Fruit fly (Drosophila melanogaster) whole organism, embryonic: ENCODE measurements around the gene CSN1b.

Source experiments
- Abd-B ChIP-seq: fragments of 200-800 bp; sonication (Bioruptor generic); optimal IDR thresholded peaks from 2 replicates; lab custom pipeline; 2018; ENCODE audit warnings: missing biosample characterization, mild to moderate bottlenecking, missing genetic modification characterization, moderate library complexity
- B-H2 ChIP-seq: fragments of 200-800 bp; sonication (Bioruptor generic); optimal IDR thresholded peaks from 2 replicates; lab custom pipeline; 2018; ENCODE audit warnings: missing biosample characterization, mild to moderate bottlenecking, missing genetic modification characterization
- CG10209 ChIP-seq: fragments of 200-800 bp; sonication (Bioruptor generic); optimal IDR thresholded peaks from 3 replicates; lab custom pipeline; 2017; ENCODE audit warnings: missing biosample characterization, mild to moderate bottlenecking, missing genetic modification characterization, missing genetic modification reagents
- CG10565 ChIP-seq: fragments of 200-800 bp; sonication (Bioruptor generic); optimal IDR thresholded peaks from 3 replicates; lab custom pipeline; 2016; ENCODE audit warnings: missing biosample characterization, mild to moderate bottlenecking, missing genetic modification characterization
- CG10979 ChIP-seq: fragments of 200-800 bp; sonication (Bioruptor generic); optimal IDR thresholded peaks from 2 replicates; lab custom pipeline; 2018; ENCODE audit warnings: missing biosample characterization, mild to moderate bottlenecking, missing genetic modification characterization, moderate library complexity
- CG15073 ChIP-seq: fragments of 200-800 bp; sonication (Bioruptor generic); optimal IDR thresholded peaks from 2 replicates; lab custom pipeline; 2016; ENCODE audit warnings: missing biosample characterization, missing genetic modification characterization
- CG15601 ChIP-seq: fragments of 200-800 bp; sonication (Bioruptor generic); optimal IDR thresholded peaks from 3 replicates; lab custom pipeline; 2019; ENCODE audit warnings: missing biosample characterization, mild to moderate bottlenecking, missing genetic modification characterization, moderate library complexity
- CG17912 ChIP-seq: fragments of 200-800 bp; sonication (Bioruptor generic); optimal IDR thresholded peaks from 2 replicates; lab custom pipeline; 2018; ENCODE audit warnings: missing biosample characterization, mild to moderate bottlenecking, missing genetic modification characterization
- CG1792 ChIP-seq: fragments of 200-800 bp; sonication (Bioruptor generic); optimal IDR thresholded peaks from 2 replicates; lab custom pipeline; 2016; ENCODE audit warnings: missing biosample characterization, missing genetic modification characterization
- CG30020 ChIP-seq: fragments of 200-800 bp; optimal IDR thresholded peaks from 2 replicates; lab custom pipeline; 2019; ENCODE audit warnings: missing biosample characterization, mild to moderate bottlenecking, missing genetic modification characterization, moderate library complexity
- CG3065 ChIP-seq: fragments of 200-800 bp; sonication (Bioruptor generic); optimal IDR thresholded peaks from 2 replicates; lab custom pipeline; 2016; ENCODE audit warnings: missing biosample characterization, missing genetic modification characterization
- CG4820 ChIP-seq: fragments of 200-800 bp; sonication (Bioruptor generic); optimal IDR thresholded peaks from 3 replicates; lab custom pipeline; 2016; ENCODE audit warnings: missing biosample characterization, missing genetic modification characterization
- CG4854 ChIP-seq: fragments of 200-800 bp; sonication (Bioruptor generic); optimal IDR thresholded peaks from 2 replicates; lab custom pipeline; 2016; ENCODE audit warnings: missing biosample characterization, missing genetic modification characterization, inconsistent platforms
- CG6813 ChIP-seq: fragments of 200-800 bp; sonication (Bioruptor generic); optimal IDR thresholded peaks from 2 replicates; lab custom pipeline; 2017; ENCODE audit warnings: missing biosample characterization, missing genetic modification characterization, mild to moderate bottlenecking, moderate library complexity, missing genetic modification reagents
- CG7372 ChIP-seq: fragments of 200-800 bp; sonication (Bioruptor generic); IDR thresholded peaks from 2 replicates; pipeline ENCODE4 v1.3.6; 2022; ENCODE audit warnings: missing biosample characterization, missing genetic modification characterization
- CG7556 ChIP-seq: fragments of 200-800 bp; sonication (Bioruptor generic); optimal IDR thresholded peaks from 2 replicates; lab custom pipeline; 2017; ENCODE audit warnings: missing biosample characterization, mild to moderate bottlenecking, missing genetic modification characterization
- CG7987 ChIP-seq: fragments of 200-800 bp; sonication (Bioruptor generic); optimal IDR thresholded peaks from 2 replicates; lab custom pipeline; 2018; ENCODE audit warnings: missing biosample characterization, mild to moderate bottlenecking, missing genetic modification characterization, moderate library complexity
- CG8924 ChIP-seq: fragments of 200-800 bp; optimal IDR thresholded peaks from 3 replicates; lab custom pipeline; 2019; ENCODE audit warnings: missing biosample characterization, mild to moderate bottlenecking, missing genetic modification characterization, moderate library complexity
- CG9876 ChIP-seq: fragments of 200-800 bp; sonication (Bioruptor generic); optimal IDR thresholded peaks from 2 replicates; lab custom pipeline; 2016; ENCODE audit warnings: missing biosample characterization, missing genetic modification characterization
- CG9932 ChIP-seq: fragments of 200-800 bp; sonication (Bioruptor generic); IDR thresholded peaks from 2 replicates; pipeline ENCODE4 v1.3.6; 2022; ENCODE audit warnings: missing biosample characterization, missing genetic modification characterization
- CTCF ChIP-seq: fragments of 200-800 bp; sonication (Bioruptor generic); optimal IDR thresholded peaks from 2 replicates; lab custom pipeline; 2017; ENCODE audit warnings: missing biosample characterization, mild to moderate bottlenecking, missing genetic modification characterization, moderate library complexity
- Dad ChIP-seq: fragments of 200-800 bp; sonication (Bioruptor generic); optimal IDR thresholded peaks from 3 replicates; lab custom pipeline; 2016; ENCODE audit warnings: missing biosample characterization, missing genetic modification characterization
- Dip2 ChIP-seq: fragments of 200-800 bp; sonication (Bioruptor generic); IDR thresholded peaks from 2 replicates; pipeline ENCODE4 v1.3.6; 2022; ENCODE audit warnings: missing biosample characterization, missing genetic modification characterization
- Fer3 ChIP-seq: fragments of 200-800 bp; sonication (Bioruptor generic); optimal IDR thresholded peaks from 2 replicates; lab custom pipeline; 2018; ENCODE audit warnings: missing biosample characterization, mild to moderate bottlenecking, missing genetic modification characterization, moderate library complexity
- HLH3B ChIP-seq: fragments of 200-800 bp; sonication (Bioruptor generic); IDR thresholded peaks from 2 replicates; pipeline ENCODE4 v1.3.6; 2022; ENCODE audit warnings: missing biosample characterization, missing genetic modification characterization
- HmgD ChIP-seq: fragments of 200-800 bp; sonication (Bioruptor generic); optimal IDR thresholded peaks from 3 replicates; lab custom pipeline; 2016; ENCODE audit warnings: missing biosample characterization, missing genetic modification characterization
- Hmx ChIP-seq: fragments of 200-800 bp; sonication (Bioruptor generic); optimal IDR thresholded peaks from 2 replicates; lab custom pipeline; 2016; ENCODE audit warnings: missing biosample characterization, missing genetic modification characterization
- Myb ChIP-seq: fragments of 200-800 bp; sonication (Bioruptor generic); optimal IDR thresholded peaks from 2 replicates; lab custom pipeline; 2016; ENCODE audit warnings: missing biosample characterization, missing genetic modification characterization
- Oli ChIP-seq: fragments of 200-800 bp; sonication (Bioruptor generic); optimal IDR thresholded peaks from 2 replicates; lab custom pipeline; 2018; ENCODE audit warnings: missing biosample characterization, mild to moderate bottlenecking, missing genetic modification characterization, moderate library complexity
- amos ChIP-seq: fragments of 200-800 bp; sonication (Bioruptor generic); IDR thresholded peaks from 2 replicates; pipeline ENCODE4 v1.3.6; 2022; ENCODE audit warnings: missing biosample characterization, missing genetic modification characterization; ENCODE audit not compliant: partially characterized antibody
- aop ChIP-seq: fragments of 200-800 bp; sonication (Bioruptor generic); IDR thresholded peaks from 2 replicates; pipeline ENCODE4 v1.3.6; 2022; ENCODE audit warnings: missing biosample characterization, missing genetic modification characterization
- ara ChIP-seq: fragments of 200-800 bp; sonication (Bioruptor generic); IDR thresholded peaks from 2 replicates; pipeline ENCODE4 v1.3.6; 2022; ENCODE audit warnings: missing biosample characterization, missing genetic modification characterization
- ash1 ChIP-seq: fragments of 200-800 bp; sonication (Bioruptor generic); optimal IDR thresholded peaks from 2 replicates; lab custom pipeline; 2018; ENCODE audit warnings: missing biosample characterization, mild to moderate bottlenecking, missing genetic modification characterization
- gcm ChIP-seq: fragments of 200-800 bp; sonication (Bioruptor generic); optimal IDR thresholded peaks from 2 replicates; lab custom pipeline; 2019; ENCODE audit warnings: missing biosample characterization, mild to moderate bottlenecking, missing genetic modification characterization, moderate library complexity
- gem ChIP-seq: fragments of 200-800 bp; sonication (Bioruptor generic); optimal IDR thresholded peaks from 2 replicates; lab custom pipeline; 2019; ENCODE audit warnings: missing biosample characterization, mild to moderate bottlenecking, missing genetic modification characterization, moderate library complexity
- insv ChIP-seq, 2 experiments: fragments of 200-800 bp; sonication (Bioruptor generic); optimal IDR thresholded peaks; 3 replicates each; lab custom pipeline; 2016 to 2018; ENCODE audit warnings: missing biosample characterization in 2 of 2, missing genetic modification characterization in 2 of 2
- ken ChIP-seq: fragments of 200-800 bp; sonication (Bioruptor generic); IDR thresholded peaks from 3 replicates; pipeline ENCODE4 v1.3.6; 2022; ENCODE audit warnings: missing biosample characterization, missing genetic modification characterization
- lov ChIP-seq, 2 experiments: fragments of 200-800 bp in 1 of 2; fragments of >200 bp in 1 of 2; sonication (Bioruptor generic) in 1 of 2; IDR thresholded peaks in 1 of 2; optimal IDR thresholded peaks in 1 of 2; 2 replicates in 1 of 2; 3 replicates in 1 of 2; pipeline versions ENCODE4 v1.3.6 to Lab custom; 2017 to 2022; ENCODE audit warnings: missing biosample characterization in 1 of 2, missing genetic modification characterization in 1 of 2
- mam ChIP-seq: fragments of 200-800 bp; sonication (Bioruptor generic); optimal IDR thresholded peaks from 3 replicates; lab custom pipeline; 2016; ENCODE audit warnings: missing biosample characterization, missing genetic modification characterization
- pita ChIP-seq: fragments of 200-800 bp; sonication (Bioruptor generic); optimal IDR thresholded peaks from 2 replicates; lab custom pipeline; 2017; ENCODE audit warnings: missing biosample characterization, mild to moderate bottlenecking, missing genetic modification characterization
- pum ChIP-seq: fragments of 200-800 bp; sonication (Bioruptor generic); optimal IDR thresholded peaks from 2 replicates; lab custom pipeline; 2016; ENCODE audit warnings: missing biosample characterization, missing genetic modification characterization
- ranshi ChIP-seq: fragments of 200-800 bp; sonication (Bioruptor generic); IDR thresholded peaks from 2 replicates; pipeline ENCODE4 v1.3.6; 2022; ENCODE audit warnings: missing biosample characterization, missing genetic modification characterization
- row ChIP-seq: fragments of 200-800 bp; sonication (Bioruptor generic); IDR thresholded peaks from 3 replicates; pipeline ENCODE4 v1.3.6; 2022; ENCODE audit warnings: missing biosample characterization, missing genetic modification characterization
- sens ChIP-seq: fragments of 200-800 bp; sonication (Bioruptor generic); peaks from one replicate; lab custom pipeline; 2016; ENCODE audit warnings: missing biosample characterization, missing genetic modification characterization
- sens-2 ChIP-seq: fragments of 200-800 bp; sonication (Bioruptor generic); IDR thresholded peaks from 2 replicates; pipeline ENCODE4 v1.3.6; 2022; ENCODE audit warnings: missing biosample characterization, missing genetic modification characterization
- sim ChIP-seq: fragments of 200-800 bp; sonication (Bioruptor generic); IDR thresholded peaks from 2 replicates; pipeline ENCODE4 v1.3.6; 2022; ENCODE audit warnings: missing biosample characterization, missing genetic modification characterization
- slp2 ChIP-seq: fragments of 200-800 bp; sonication (Bioruptor generic); optimal IDR thresholded peaks from 2 replicates; lab custom pipeline; 2016; ENCODE audit warnings: missing biosample characterization, missing genetic modification characterization
- sr ChIP-seq: fragments of 200-800 bp; sonication (Bioruptor generic); IDR thresholded peaks from 3 replicates; pipeline ENCODE4 v1.3.6; 2022; ENCODE audit warnings: missing biosample characterization, missing genetic modification characterization
- tio ChIP-seq: fragments of 200-800 bp; sonication (Bioruptor generic); optimal IDR thresholded peaks from 2 replicates; lab custom pipeline; 2017; ENCODE audit warnings: missing biosample characterization, missing genetic modification characterization, inconsistent platforms
- vfl ChIP-seq: fragments of 200-800 bp; sonication (Bioruptor generic); optimal IDR thresholded peaks from 2 replicates; lab custom pipeline; 2016; ENCODE audit warnings: missing biosample characterization, missing genetic modification characterization
- wek ChIP-seq: fragments of 200-800 bp; sonication (Bioruptor generic); optimal IDR thresholded peaks from 3 replicates; lab custom pipeline; 2018; ENCODE audit warnings: missing biosample characterization, mild to moderate bottlenecking, missing genetic modification characterization, moderate library complexity
- zfh2 ChIP-seq: fragments of 200-800 bp; sonication (Bioruptor generic); optimal IDR thresholded peaks from 2 replicates; lab custom pipeline; 2016; ENCODE audit warnings: missing biosample characterization, missing genetic modification characterization

CSN1b gene

DNA sequence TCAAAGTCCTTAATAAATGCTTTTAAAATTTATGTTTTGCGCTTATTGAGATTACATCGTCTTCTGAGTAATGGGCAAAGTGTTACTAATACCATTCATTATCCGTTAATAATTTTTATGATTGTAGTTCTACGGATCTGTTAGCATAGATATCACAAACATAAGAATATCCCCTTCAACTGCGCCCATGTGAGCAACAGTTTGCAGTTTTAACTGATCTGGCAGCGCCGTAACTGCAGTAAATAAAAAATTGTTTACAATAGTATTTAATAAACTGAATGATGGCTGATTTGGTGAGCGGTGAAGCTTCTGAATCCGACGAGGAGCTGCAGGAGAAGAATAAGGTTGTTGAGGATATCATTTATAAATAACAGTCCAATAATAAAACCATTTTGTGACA lies 34.7 kb downstream of the CSN1b start, which contains the start of gene Blos3:
Blos3 (plus strand) TSS at position 198 of the 400 bp plus-strand sequence.
- TF ChIP-seq ara (GFP tag; lab: Robert Waterston, UW) (no peak), insv (GFP tag; optimal IDR thresholded peaks at IDR 0.05; lab: Kevin White, UChicago) (no peak), amos (GFP tag; lab: Robert Waterston, UW) (no peak), CG17912 (peak; percentile 51), mam (GFP tag; lab: Kevin White, UChicago) (peak; percentile 65), CG15601 (peak; percentile 6), sens (peak; percentile 92), CG6813 (no peak), ken (GFP tag; lab: Robert Waterston, UW) (peak; percentile 67; the same call in 1 of the 3 replicates), gcm (GFP tag; lab: Kevin White, UChicago) (no peak), HLH3B (GFP tag; lab: Robert Waterston, UW) (peak; percentile 35), CG3065 (GFP tag; lab: Kevin White, UChicago) (peak; percentile 2), CG30020 (tag; lab: Kevin White, UChicago) (peak; percentile 17), lov (optimal IDR thresholded peaks at IDR 0.05; lab: Kevin White, UChicago) (no peak), lov (GFP tag; IDR thresholded peaks at IDR 0.05; lab: Robert Waterston, UW) (no peak), CTCF (GFP tag; lab: Kevin White, UChicago) (peak; percentile 10), sr (GFP tag; lab: Robert Waterston, UW) (no peak), pita (GFP tag; lab: Kevin White, UChicago) (no peak), aop (GFP tag; lab: Robert Waterston, UW) (no peak), Myb (GFP tag; lab: Kevin White, UChicago) (peak; percentile 27), Fer3 (tag; lab: Kevin White, UChicago) (no peak), CG4854 (GFP tag; lab: Kevin White, UChicago) (peak; percentile 52), gem (tag; lab: Kevin White, UChicago) (peak; percentile 76), CG9876 (GFP tag; lab: Kevin White, UChicago) (no peak), Hmx (GFP tag; lab: Kevin White, UChicago) (peak; percentile 41), CG7372 (no peak; the same call in 1 of the 2 replicates), B-H2 (no peak), sens-2 (GFP tag; lab: Robert Waterston, UW) (no peak), CG9932 (GFP tag; lab: Robert Waterston, UW) (0 out of 2 replicates have a peak, but pooled peaks have one; percentile 41), CG7987 (GFP tag; lab: Kevin White, UChicago) (peak; percentile 46), CG10565 (GFP tag; lab: Kevin White, UChicago) (no peak), CG10209 (no peak), zfh2 (GFP tag; lab: Kevin White, UChicago) (peak; percentile 65), tio (GFP tag; lab: Kevin White, UChicago) (peak; percentile 19), ash1 (GFP tag; lab: Kevin White, UChicago) (no peak), CG4820 (GFP tag; lab: Kevin White, UChicago) (peak; percentile 35), CG15073 (GFP tag; lab: Kevin White, UChicago) (no peak), Dad (GFP tag; lab: Kevin White, UChicago) (peak; percentile 15), ranshi (0 out of 2 replicates have a peak, but pooled peaks have one; percentile 20), CG7556 (peak; percentile 37), row (GFP tag; lab: Robert Waterston, UW) (peak; percentile 67), vfl (GFP tag; lab: Kevin White, UChicago) (peak; percentile 10), HmgD (GFP tag; lab: Kevin White, UChicago) (no peak), sim (no peak), pum (GFP tag; lab: Kevin White, UChicago) (peak; percentile 60), slp2 (GFP tag; lab: Kevin White, UChicago) (peak; percentile 2), Dip2 (no peak), CG10979 (tag; lab: Kevin White, UChicago) (peak; percentile 51), CG1792 (GFP tag; lab: Kevin White, UChicago) (peak; percentile 39), Oli (tag; lab: Kevin White, UChicago) (peak; percentile 15), wek (GFP tag; lab: Kevin White, UChicago) (peak; percentile 73), Abd-B (GFP tag; lab: Kevin White, UChicago) (peak; percentile 25), CG8924 (tag; lab: Kevin White, UChicago) (peak; percentile 58)
